Fruit fly (Drosophila melanogaster): Measurements from ENCODE around the gene Aduk.

The Aduk gene

dm6 chr3R:9347702-9348378 lies 13.3 kb upstream of the Aduk start (continued):
- TF ChIP-seq Rfx (GFP tag; IDR thresholded peaks at IDR 0.05) (no peak), CG31441 (GFP tag; IDR thresholded peaks at IDR 0.05) (0 out of 2 replicates have a peak, but pooled peaks have one; percentile 39), ara (GFP tag; IDR thresholded peaks at IDR 0.05) (peak; percentile 58), ems (GFP tag; optimal IDR thresholded peaks at IDR 0.05) (no peak), cas (GFP tag; IDR thresholded peaks at IDR 0.05) (no peak), CG14667 (GFP tag; IDR thresholded peaks at IDR 0.05) (no peak), psq (GFP tag; optimal IDR thresholded peaks at IDR 0.05) (peak; percentile 4), shn (GFP tag; optimal IDR thresholded peaks at IDR 0.05) (no peak), ssp (GFP tag; IDR thresholded peaks at IDR 0.05) (no peak), HmgD (GFP tag; optimal IDR thresholded peaks at IDR 0.05) (no peak), ash1 (GFP tag; optimal IDR thresholded peaks at IDR 0.05) (no peak), CG1832 (GFP tag; optimal IDR thresholded peaks at IDR 0.05) (no peak), luna (GFP tag; optimal IDR thresholded peaks at IDR 0.05) (no peak), bcd (GFP tag; optimal IDR thresholded peaks at IDR 0.05) (no peak), lab (GFP tag; optimal IDR thresholded peaks at IDR 0.05) (no peak), ham (GFP tag; IDR thresholded peaks at IDR 0.05) (no peak), Sox102F (GFP tag; optimal IDR thresholded peaks at IDR 0.05) (peak; percentile 17), CG4707 (GFP tag; optimal IDR thresholded peaks at IDR 0.05) (no peak), CG3726 (GFP tag; IDR thresholded peaks at IDR 0.05) (no peak), danr (GFP tag; IDR thresholded peaks at IDR 0.05) (no peak), lilli (GFP tag; optimal IDR thresholded peaks at IDR 0.05) (peak; percentile 40), CG9797 (GFP tag; optimal IDR thresholded peaks at IDR 0.05) (no peak), pros (GFP tag; optimal IDR thresholded peaks at IDR 0.05) (peak; percentile 91), CG7839 (tag; optimal IDR thresholded peaks at IDR 0.05) (peak; percentile 20), Dfd (GFP tag; optimal IDR thresholded peaks at IDR 0.05) (no peak), gce (GFP tag; IDR thresholded peaks at IDR 0.05) (no peak), Hr3 (GFP tag; optimal IDR thresholded peaks at IDR 0.05) (no peak), Sry-δ (GFP tag; optimal IDR thresholded peaks at IDR 0.05) (no peak), CG14710 (tag; optimal IDR thresholded peaks at IDR 0.05) (peak; percentile 5), dmrt99B (tag; optimal IDR thresholded peaks at IDR 0.05) (no peak), hbn (GFP tag; IDR thresholded peaks at IDR 0.05; ENCODE audit: partially characterized antibody) (no peak), CG8765 (GFP tag; IDR thresholded peaks at IDR 0.05) (no peak), crol (GFP tag; IDR thresholded peaks at IDR 0.05) (peak; percentile 50; the same call in 1 of the 2 replicates), eve (GFP tag; optimal IDR thresholded peaks at IDR 0.05) (no peak), CG9932 (GFP tag; IDR thresholded peaks at IDR 0.05) (no peak), CG17912 (GFP tag; optimal IDR thresholded peaks at IDR 0.05) (no peak), CG1603 (tag; optimal IDR thresholded peaks at IDR 0.05) (peak; percentile 19), dimm (GFP tag; IDR thresholded peaks at IDR 0.05) (no peak), Bdp1 (GFP tag; optimal IDR thresholded peaks at IDR 0.05) (no peak), sisA (GFP tag; IDR thresholded peaks at IDR 0.05) (no peak), CG8924 (tag; optimal IDR thresholded peaks at IDR 0.05) (no peak), slbo (GFP tag; IDR thresholded peaks at IDR 0.05) (no peak), pb (GFP tag; optimal IDR thresholded peaks at IDR 0.05) (no peak), CG17328 (GFP tag; IDR thresholded peaks at IDR 0.05) (no peak), z (GFP tag; IDR thresholded peaks at IDR 0.05) (no peak), sob (GFP tag; IDR thresholded peaks at IDR 0.05) (no peak), CG10462 (GFP tag; optimal IDR thresholded peaks at IDR 0.05) (no peak), CG11504 (tag; optimal IDR thresholded peaks at IDR 0.05) (peak; percentile 6), phol (tag; optimal IDR thresholded peaks at IDR 0.05) (peak; percentile 23), ewg (GFP tag; optimal IDR thresholded peaks at IDR 0.05) (no peak), trem (tag; optimal IDR thresholded peaks at IDR 0.05) (no peak), otp (GFP tag; IDR thresholded peaks at IDR 0.05) (no peak)

Data from whole organism, embryonic.